Worm (Caenorhabditis elegans) whole organism, L2 larva: Measurements from ENCODE around the gene W07G4.8.

ENCODE experiments used
- ama-1 ChIP-seq: fragments of 150-350 bp; optimal IDR thresholded peaks from 2 replicates; lab custom pipeline; 2018; ENCODE audit warnings: inconsistent platforms
- ceh-16 ChIP-seq: fragments of 150-350 bp; optimal IDR thresholded peaks from 2 replicates; lab custom pipeline; 2014; ENCODE audit warnings: missing biosample characterization, missing genetic modification characterization
- fos-1 ChIP-seq: fragments of 150-350 bp; optimal IDR thresholded peaks from 2 replicates; lab custom pipeline; 2014; ENCODE audit warnings: missing biosample characterization, missing genetic modification characterization
- lin-13 ChIP-seq: fragments of 150-350 bp; optimal IDR thresholded peaks from 2 replicates; lab custom pipeline; 2014; ENCODE audit warnings: missing biosample characterization, missing genetic modification reagents, missing genetic modification characterization
- nhr-11 ChIP-seq: fragments of 150-350 bp; optimal IDR thresholded peaks from 2 replicates; lab custom pipeline; 2014; ENCODE audit warnings: missing biosample characterization, missing genetic modification characterization
- nhr-237 ChIP-seq: fragments of 150-350 bp; optimal IDR thresholded peaks from 2 replicates; lab custom pipeline; 2014; ENCODE audit warnings: missing biosample characterization, missing genetic modification characterization
- sma-3 ChIP-seq: sonication (generic microtip); optimal IDR thresholded peaks from 2 replicates; lab custom pipeline; 2016; ENCODE audit warnings: missing genetic modification reagents, missing genetic modification characterization, missing compliant biosample characterization
- ztf-1 ChIP-seq: fragments of 200-800 bp; sonication (Bioruptor generic); conservative IDR thresholded peaks from 2 replicates; pipeline ENCODE4 v1.3.6; 2022; ENCODE audit warnings: missing genetic modification characterization, missing compliant biosample characterization

ce11 chrV:13073145-13073544 is 23.8 kb upstream of the W07G4.8 start:
- TF ChIP-seq sma-3: no peak
- no peak for TF ChIP-seq nhr-237
- TF ChIP-seq lin-13: no peak
- no peak for TF ChIP-seq nhr-11 (tag; lab: Kevin White, UChicago)
- TF ChIP-seq ama-1 (lab: Kevin White, UChicago): no peak
- no peak for TF ChIP-seq ztf-1
- TF ChIP-seq ceh-16 (tag; lab: Kevin White, UChicago): no peak
- no peak for TF ChIP-seq fos-1 (tag; lab: Kevin White, UChicago)
